Worm (Caenorhabditis elegans): ENCODE results near the gene gst-30.
A peak's percentile ranks its signal among the peaks of the same experiment; 100 is the strongest.

Gene gst-30

DNA sequence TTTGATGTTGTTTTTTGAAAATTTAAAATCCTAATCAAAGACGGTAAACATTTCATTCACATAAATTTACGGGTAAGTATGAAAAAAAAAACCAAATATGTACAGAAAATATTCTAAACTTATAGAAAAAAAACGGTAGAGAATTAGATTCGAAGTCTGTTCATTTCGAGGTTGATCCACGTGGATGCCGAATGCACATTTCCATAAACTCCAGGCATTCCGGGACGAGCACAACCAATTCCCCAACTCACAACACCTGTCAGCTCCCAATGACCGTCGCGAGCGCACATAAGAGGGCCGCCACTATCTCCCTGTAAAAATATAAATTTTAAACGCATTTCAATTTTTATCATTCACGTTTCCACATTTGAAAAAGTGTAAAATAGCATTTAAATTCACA is 13.3 kb upstream of the gst-30 start:
- TF ChIP-seq lin-38 (GFP tag; IDR thresholded peaks at IDR 0.05) = peak; percentile 39
- TF ChIP-seq mes-2 (tag; optimal IDR thresholded peaks at IDR 0.05; ENCODE audit: poor library complexity, severe bottlenecking) = no peak
- no peak for TF ChIP-seq fos-1 (tag; optimal IDR thresholded peaks at IDR 0.05)
- TF ChIP-seq dmd-6 (GFP tag; IDR thresholded peaks at IDR 0.05) = no peak
- no peak for TF ChIP-seq hif-1 (tag; optimal IDR thresholded peaks at IDR 0.05)
- TF ChIP-seq php-3 (GFP tag; IDR thresholded peaks at IDR 0.05) = no peak
- TF ChIP-seq Y48G9A.11 (GFP tag; IDR thresholded peaks at IDR 0.05) = peak; percentile 43; the same call in 1 of the 2 replicates
- peak; percentile 22 for TF ChIP-seq duxl-1 (tag; optimal IDR thresholded peaks at IDR 0.05; ENCODE audit: poor library complexity)
- TF ChIP-seq ztf-11 (tag; optimal IDR thresholded peaks at IDR 0.05) = no peak
- TF ChIP-seq madf-5 (GFP tag; IDR thresholded peaks at IDR 0.05) = no peak
- no peak for TF ChIP-seq nhr-102 (tag; optimal IDR thresholded peaks at IDR 0.05)
- no peak for TF ChIP-seq nhr-10 (tag; optimal IDR thresholded peaks at IDR 0.05)
- TF ChIP-seq snpc-4 (tag; optimal IDR thresholded peaks at IDR 0.05) = no peak
- TF ChIP-seq hlh-30 (tag; optimal IDR thresholded peaks at IDR 0.05; ENCODE audit: insufficient read depth) = no peak
- TF ChIP-seq daf-8 (GFP tag; IDR thresholded peaks at IDR 0.05) = no peak
- TF ChIP-seq daf-19 (GFP tag; conservative IDR thresholded peaks at IDR 0.05) = no peak
- TF ChIP-seq zfp-2 (tag; optimal IDR thresholded peaks at IDR 0.05) = no peak
- no peak for TF ChIP-seq lin-13 (GFP tag; optimal IDR thresholded peaks at IDR 0.05)
- TF ChIP-seq Y75B8A.6 (GFP tag; IDR thresholded peaks at IDR 0.05) = no peak
- no peak for TF ChIP-seq saeg-2 (GFP tag; IDR thresholded peaks at IDR 0.05)
- TF ChIP-seq arid-1 (GFP tag; conservative IDR thresholded peaks at IDR 0.05) = 0 out of 2 replicates have a peak, but pooled peaks have one; percentile 7
- no peak for TF ChIP-seq ceh-44 (GFP tag; IDR thresholded peaks at IDR 0.05)
- no peak for TF ChIP-seq F49E8.2 (tag; optimal IDR thresholded peaks at IDR 0.05; ENCODE audit: borderline replicate concordance)

DNA sequence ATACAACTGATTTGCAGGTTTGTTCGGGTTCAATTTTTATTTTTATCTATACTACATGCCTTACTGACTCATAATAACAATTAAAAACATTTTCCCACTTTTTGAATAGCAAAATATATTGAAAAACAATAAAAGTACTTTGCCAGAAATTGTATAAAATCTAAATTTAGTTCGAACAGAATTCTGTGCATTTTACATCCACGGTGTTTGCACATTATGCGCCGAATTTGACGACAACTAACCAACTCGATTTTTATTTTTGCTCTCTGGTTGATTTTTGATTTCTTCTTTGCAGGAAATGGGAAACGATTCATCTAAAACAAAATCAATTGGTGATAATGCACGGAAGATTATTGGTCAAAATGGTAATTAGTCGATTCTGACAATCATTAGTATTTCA is 11.9 kb upstream of the gst-30 start:
- TF ChIP-seq ceh-44 (GFP tag; IDR thresholded peaks at IDR 0.05) (no peak), mxl-3 (GFP tag; optimal IDR thresholded peaks at IDR 0.05) (no peak), lin-38 (GFP tag; IDR thresholded peaks at IDR 0.05) (no peak), arid-1 (GFP tag; conservative IDR thresholded peaks at IDR 0.05) (no peak), aha-1 (tag) (no peak), Y75B8A.6 (GFP tag; IDR thresholded peaks at IDR 0.05) (no peak), lin-15B (tag; optimal IDR thresholded peaks at IDR 0.05) (no peak), daf-19 (GFP tag; conservative IDR thresholded peaks at IDR 0.05) (no peak), nhr-6 (tag; optimal IDR thresholded peaks at IDR 0.05) (peak; percentile 64), snpc-1.2 (GFP tag; IDR thresholded peaks at IDR 0.05) (no peak), F26F4.8 (GFP tag; conservative IDR thresholded peaks at IDR 0.05) (no peak), tag-97 (GFP tag; IDR thresholded peaks at IDR 0.05) (no peak), jun-1 (tag; optimal IDR thresholded peaks at IDR 0.05) (no peak), fos-1 (tag; optimal IDR thresholded peaks at IDR 0.05) (no peak), ces-1 (GFP tag; optimal IDR thresholded peaks at IDR 0.05) (no peak), spr-1 (tag; optimal IDR thresholded peaks at IDR 0.05) (no peak), F10B5.3 (tag; optimal IDR thresholded peaks at IDR 0.05) (no peak), Y5F2A.4 (GFP tag; optimal IDR thresholded peaks at IDR 0.05) (no peak), F49E8.2 (tag; optimal IDR thresholded peaks at IDR 0.05; ENCODE audit: borderline replicate concordance) (no peak), lsy-2 (tag; optimal IDR thresholded peaks at IDR 0.05) (peak in 1 of 2 experiments; percentile 38), hif-1 (tag; optimal IDR thresholded peaks at IDR 0.05) (no peak), ceh-20 (GFP tag; IDR thresholded peaks at IDR 0.05) (no peak), unc-130 (GFP tag; optimal IDR thresholded peaks at IDR 0.05) (no peak), ceh-28 (tag; optimal IDR thresholded peaks at IDR 0.05) (no peak), pqm-1 (tag; optimal IDR thresholded peaks at IDR 0.05) (no peak), nhr-42 (GFP tag; IDR thresholded peaks at IDR 0.05) (no peak), T26A8.4 (GFP tag; IDR thresholded peaks at IDR 0.05) (no peak), nhr-11 (tag; optimal IDR thresholded peaks at IDR 0.05) (no peak), nhr-10 (tag; optimal IDR thresholded peaks at IDR 0.05) (no peak), mes-2 (tag; optimal IDR thresholded peaks at IDR 0.05; ENCODE audit: poor library complexity, severe bottlenecking) (peak; percentile 17), fkh-10 (GFP tag; optimal IDR thresholded peaks at IDR 0.05) (no peak), zip-2 (tag; optimal IDR thresholded peaks at IDR 0.05) (no peak), madf-9 (GFP tag; conservative IDR thresholded peaks at IDR 0.05) (no peak), lin-13 (GFP tag; optimal IDR thresholded peaks at IDR 0.05) (no peak), zip-11 (GFP tag; IDR thresholded peaks at IDR 0.05) (no peak), T20F7.1 (GFP tag; optimal IDR thresholded peaks at IDR 0.05) (peak; percentile 70), egl-27 (tag; optimal IDR thresholded peaks at IDR 0.05) (no peak), zfp-2 (tag; optimal IDR thresholded peaks at IDR 0.05) (no peak)

All from whole organism, L4 larva.